Fruit fly (Drosophila melanogaster) whole organism, embryonic: Measurements from ENCODE around the gene CG42390.

Experiments
- Antp ChIP-seq: fragments of 200-800 bp; sonication (Bioruptor generic); optimal IDR thresholded peaks from 3 replicates; lab custom pipeline; 2016; ENCODE audit warnings: missing biosample characterization, missing genetic modification characterization
- Atf-2 ChIP-seq: fragments of 200-800 bp; sonication (Bioruptor generic); optimal IDR thresholded peaks from 2 replicates; lab custom pipeline; 2016; ENCODE audit warnings: missing biosample characterization, missing genetic modification characterization
- Bgb ChIP-seq: fragments of 200-800 bp; sonication (Bioruptor generic); IDR thresholded peaks from 2 replicates; pipeline ENCODE4 v1.3.6; 2022; ENCODE audit warnings: missing biosample characterization, missing genetic modification characterization; ENCODE audit not compliant: partially characterized antibody
- CG10431 ChIP-seq: fragments of 200-800 bp; sonication (Bioruptor generic); optimal IDR thresholded peaks from 3 replicates; lab custom pipeline; 2018; ENCODE audit warnings: missing biosample characterization, mild to moderate bottlenecking, missing genetic modification characterization
- CG10654 ChIP-seq: fragments of 200-800 bp; sonication (Bioruptor generic); optimal IDR thresholded peaks from 2 replicates; lab custom pipeline; 2016; ENCODE audit warnings: missing biosample characterization, missing genetic modification characterization
- CG12391 ChIP-seq: fragments of 200-800 bp; sonication (Bioruptor generic); optimal IDR thresholded peaks from 3 replicates; lab custom pipeline; 2018; ENCODE audit warnings: missing biosample characterization, mild to moderate bottlenecking, missing genetic modification characterization, moderate library complexity
- CG12769 ChIP-seq: fragments of 200-800 bp; sonication (Bioruptor generic); optimal IDR thresholded peaks from 2 replicates; lab custom pipeline; 2019; ENCODE audit warnings: missing biosample characterization, mild to moderate bottlenecking, missing genetic modification characterization, moderate library complexity
- CG15601 ChIP-seq: fragments of 200-800 bp; sonication (Bioruptor generic); optimal IDR thresholded peaks from 3 replicates; lab custom pipeline; 2019; ENCODE audit warnings: missing biosample characterization, mild to moderate bottlenecking, missing genetic modification characterization, moderate library complexity
- CG34376 ChIP-seq: fragments of 200-800 bp; sonication (Bioruptor generic); optimal IDR thresholded peaks from 2 replicates; lab custom pipeline; 2018; ENCODE audit warnings: missing biosample characterization, mild to moderate bottlenecking, missing genetic modification characterization
- CG8765 ChIP-seq: fragments of 200-800 bp; sonication (Bioruptor generic); IDR thresholded peaks from 2 replicates; pipeline ENCODE4 v1.3.6; 2022; ENCODE audit warnings: missing biosample characterization, missing genetic modification characterization
- CkIIα-i1 ChIP-seq: fragments of 200-800 bp; sonication (Bioruptor generic); IDR thresholded peaks from 2 replicates; pipeline ENCODE4 v1.3.6; 2022; ENCODE audit warnings: missing biosample characterization, missing genetic modification characterization
- Dref ChIP-seq: fragments of 200-800 bp; sonication (Bioruptor generic); IDR thresholded peaks from 2 replicates; pipeline ENCODE4 v1.3.6; 2022; ENCODE audit warnings: missing biosample characterization, missing genetic modification characterization
- E2f1 ChIP-seq: fragments of 200-800 bp; sonication (Bioruptor generic); IDR thresholded peaks from 2 replicates; pipeline ENCODE4 v1.3.6; 2022; ENCODE audit warnings: missing biosample characterization, missing genetic modification characterization
- HLH4C ChIP-seq: fragments of 200-800 bp; sonication (Bioruptor generic); IDR thresholded peaks from 3 replicates; pipeline ENCODE4 v1.3.6; 2022; ENCODE audit warnings: missing biosample characterization, missing genetic modification characterization; ENCODE audit not compliant: partially characterized antibody
- Hmx ChIP-seq: fragments of 200-800 bp; sonication (Bioruptor generic); optimal IDR thresholded peaks from 2 replicates; lab custom pipeline; 2016; ENCODE audit warnings: missing biosample characterization, missing genetic modification characterization
- Kr ChIP-seq: fragments of 200-800 bp; sonication (Bioruptor generic); optimal IDR thresholded peaks from 2 replicates; lab custom pipeline; 2017; ENCODE audit warnings: missing biosample characterization, mild to moderate bottlenecking, missing genetic modification characterization
- Meics ChIP-seq: fragments of 200-800 bp; sonication (Bioruptor generic); optimal IDR thresholded peaks from 2 replicates; lab custom pipeline; 2017; ENCODE audit warnings: missing biosample characterization, mild to moderate bottlenecking, missing genetic modification characterization
- Mrtf ChIP-seq: fragments of 200-800 bp; sonication (Bioruptor generic); IDR thresholded peaks from 3 replicates; pipeline ENCODE4 v1.3.6; 2022; ENCODE audit warnings: missing biosample characterization, missing genetic modification characterization
- Ravus ChIP-seq: fragments of 200-800 bp; sonication (Bioruptor generic); IDR thresholded peaks from 2 replicates; pipeline ENCODE4 v1.3.6; 2022; ENCODE audit warnings: missing biosample characterization, missing genetic modification characterization
- Rfx ChIP-seq: fragments of 200-800 bp; sonication (Bioruptor generic); IDR thresholded peaks from 2 replicates; pipeline ENCODE4 v1.3.6; 2022; ENCODE audit warnings: missing biosample characterization, missing genetic modification characterization
- Sox100B ChIP-seq: fragments of 200-800 bp; sonication (Bioruptor generic); optimal IDR thresholded peaks from 3 replicates; lab custom pipeline; 2018; ENCODE audit warnings: missing biosample characterization, mild to moderate bottlenecking, missing genetic modification characterization
- Sry-β ChIP-seq: fragments of 200-800 bp; sonication (Bioruptor generic); optimal IDR thresholded peaks from 2 replicates; lab custom pipeline; 2018; ENCODE audit warnings: missing biosample characterization, mild to moderate bottlenecking, missing genetic modification characterization, moderate library complexity
- Sry-δ ChIP-seq: fragments of 200-800 bp; sonication (Bioruptor generic); optimal IDR thresholded peaks from 2 replicates; lab custom pipeline; 2016; ENCODE audit warnings: missing biosample characterization, missing genetic modification characterization
- Trl ChIP-seq, 3 experiments: fragments of >200 bp in 2 of 3; fragments of 200-800 bp in 1 of 3; sonication (Bioruptor generic) in 1 of 3; optimal IDR thresholded peaks; 2 replicates in 1 of 3; 3 replicates in 2 of 3; lab custom pipeline; 2016 to 2017; ENCODE audit warnings: missing biosample characterization in 1 of 3, missing genetic modification characterization in 1 of 3
- Xrp1 ChIP-seq: fragments of 200-800 bp; sonication (Bioruptor generic); IDR thresholded peaks from 2 replicates; pipeline ENCODE4 v1.3.6; 2022; ENCODE audit warnings: missing biosample characterization, missing genetic modification characterization
- YL-1 ChIP-seq: fragments of 200-800 bp; sonication (Bioruptor generic); optimal IDR thresholded peaks from 3 replicates; lab custom pipeline; 2017; ENCODE audit warnings: missing biosample characterization, mild to moderate bottlenecking, missing genetic modification characterization
- chinmo ChIP-seq: fragments of 200-800 bp; sonication (Bioruptor generic); IDR thresholded peaks from 4 replicates; pipeline ENCODE4 v1.3.6; 2022; ENCODE audit warnings: missing biosample characterization, missing genetic modification characterization; ENCODE audit not compliant: partially characterized antibody
- dan ChIP-seq: fragments of 200-800 bp; sonication (Bioruptor generic); IDR thresholded peaks from 2 replicates; pipeline ENCODE4 v1.3.6; 2022; ENCODE audit warnings: missing biosample characterization, missing genetic modification characterization
- dimm ChIP-seq: fragments of 200-800 bp; sonication (Bioruptor generic); IDR thresholded peaks from 2 replicates; pipeline ENCODE4 v1.3.6; 2022; ENCODE audit warnings: missing biosample characterization, missing genetic modification characterization
- dmrt11E ChIP-seq: fragments of 200-800 bp; sonication (Bioruptor generic); optimal IDR thresholded peaks from 3 replicates; lab custom pipeline; 2018; ENCODE audit warnings: missing biosample characterization, mild to moderate bottlenecking, missing genetic modification characterization, moderate library complexity
- en ChIP-seq: fragments of 200-800 bp; sonication (Bioruptor generic); optimal IDR thresholded peaks from 2 replicates; lab custom pipeline; 2016; ENCODE audit warnings: missing biosample characterization, missing genetic modification characterization
- ewg ChIP-seq: fragments of 200-800 bp; sonication (Bioruptor generic); optimal IDR thresholded peaks from 3 replicates; lab custom pipeline; 2017; ENCODE audit warnings: mild to moderate bottlenecking, missing biosample characterization, missing genetic modification reagents, missing genetic modification characterization
- fru ChIP-seq: fragments of >200 bp; optimal IDR thresholded peaks from 2 replicates; lab custom pipeline; 2017
- ftz-f1 ChIP-seq: fragments of 200-800 bp; sonication (Bioruptor generic); optimal IDR thresholded peaks from 2 replicates; lab custom pipeline; 2016; ENCODE audit warnings: missing biosample characterization, missing genetic modification characterization
- fu2 ChIP-seq: fragments of 200-800 bp; sonication (Bioruptor generic); optimal IDR thresholded peaks from 2 replicates; lab custom pipeline; 2016; ENCODE audit warnings: missing biosample characterization, missing genetic modification characterization
- gce ChIP-seq: fragments of 200-800 bp; sonication (Bioruptor generic); IDR thresholded peaks from 3 replicates; pipeline ENCODE4 v1.3.6; 2022; ENCODE audit warnings: missing biosample characterization, missing genetic modification characterization
- gfzf ChIP-seq: fragments of 200-800 bp; sonication (Bioruptor generic); optimal IDR thresholded peaks from 2 replicates; lab custom pipeline; 2016; ENCODE audit warnings: missing biosample characterization, mild to moderate bottlenecking, missing genetic modification characterization, moderate library complexity
- hth ChIP-seq: fragments of >200 bp; optimal IDR thresholded peaks from 2 replicates; lab custom pipeline; 2017; ENCODE audit warnings: inconsistent platforms
- inv ChIP-seq: fragments of 200-800 bp; sonication (Bioruptor generic); IDR thresholded peaks from 2 replicates; pipeline ENCODE4 v1.3.6; 2022; ENCODE audit warnings: missing biosample characterization, missing genetic modification characterization; ENCODE audit not compliant: partially characterized antibody
- onecut ChIP-seq: fragments of 200-800 bp; sonication (Bioruptor generic); IDR thresholded peaks from 2 replicates; pipeline ENCODE4 v1.3.6; 2022; ENCODE audit warnings: missing biosample characterization, missing genetic modification characterization
- otp ChIP-seq: fragments of 200-800 bp; sonication (Bioruptor generic); IDR thresholded peaks from 3 replicates; pipeline ENCODE4, ENCODE4 v1.3.6; 2022; ENCODE audit warnings: missing biosample characterization, missing genetic modification characterization
- pan ChIP-seq, 4 experiments: fragments of >200 bp in 3 of 4; fragments of 200-800 bp in 1 of 4; sonication (Bioruptor generic) in 1 of 4; optimal IDR thresholded peaks in 3 of 4; IDR thresholded peaks in 1 of 4; 2 replicates each; pipeline versions ENCODE4 v1.3.6 to Lab custom; 2017 to 2022; ENCODE audit warnings: missing biosample characterization in 2 of 4, missing genetic modification characterization in 2 of 4, mixed read lengths in 1 of 4
- phol ChIP-seq: fragments of 200-800 bp; sonication (Bioruptor generic); optimal IDR thresholded peaks from 3 replicates; lab custom pipeline; 2018; ENCODE audit warnings: missing biosample characterization, mild to moderate bottlenecking, missing genetic modification characterization, moderate library complexity
- pnt ChIP-seq: fragments of 200-800 bp; sonication (Bioruptor generic); optimal IDR thresholded peaks from 3 replicates; lab custom pipeline; 2016; ENCODE audit warnings: missing biosample characterization, missing genetic modification characterization
- ssp ChIP-seq: fragments of 200-800 bp; sonication (Bioruptor generic); IDR thresholded peaks from 2 replicates; pipeline ENCODE4 v1.3.6; 2022; ENCODE audit warnings: missing biosample characterization, missing genetic modification characterization
- tll ChIP-seq, 2 experiments: fragments of 200-800 bp in 1 of 2; fragments of >200 bp in 1 of 2; sonication (Bioruptor generic) in 1 of 2; optimal IDR thresholded peaks; 2 replicates each; lab custom pipeline; 2017 to 2019; ENCODE audit warnings: missing biosample characterization in 2 of 2, missing genetic modification characterization in 2 of 2, mild to moderate bottlenecking in 1 of 2, moderate library complexity in 1 of 2
- trh ChIP-seq: fragments of 200-800 bp; sonication (Bioruptor generic); optimal IDR thresholded peaks from 2 replicates; lab custom pipeline; 2016; ENCODE audit warnings: missing biosample characterization, missing genetic modification characterization

CG42390 gene

dm6 chr3R:22145425-22146411 lies 25.9 kb downstream of the CG42390 start (continued):
- TF ChIP-seq CkIIα-i1 (GFP tag; lab: Robert Waterston, UW) (no peak), HLH4C (GFP tag; lab: Robert Waterston, UW) (no peak), YL-1 (peak; percentile 3), fru (lab: Kevin White, UChicago) (no peak), Mrtf (GFP tag; lab: Robert Waterston, UW) (peak; percentile 60; the same call in 1 of the 3 replicates), Trl (optimal IDR thresholded peaks at IDR 0.05; lab: Kevin White, UChicago) (no peak), Trl (GFP tag; optimal IDR thresholded peaks at IDR 0.05; lab: Kevin White, UChicago) (peak; percentile 73), CG15601 (tag; lab: Kevin White, UChicago) (peak; percentile 84), Rfx (peak; percentile 28; the same call in 1 of the 2 replicates), Antp (GFP tag; lab: Kevin White, UChicago) (peak; percentile 76), gfzf (no peak), Xrp1 (GFP tag; lab: Robert Waterston, UW) (peak; percentile 93), Kr (GFP tag; lab: Kevin White, UChicago) (peak; percentile 92), hth (lab: Kevin White, UChicago) (no peak), Bgb (GFP tag; lab: Robert Waterston, UW) (no peak), otp (GFP tag; lab: Robert Waterston, UW) (peak; percentile 86), CG8765 (GFP tag; lab: Robert Waterston, UW) (peak; percentile 81), Meics (GFP tag; lab: Kevin White, UChicago) (peak; percentile 60), gce (GFP tag; lab: Robert Waterston, UW) (peak; percentile 78; the same call in 1 of the 3 replicates), trh (GFP tag; lab: Kevin White, UChicago) (peak; percentile 12), CG34376 (GFP tag; lab: Kevin White, UChicago) (no peak), pnt (GFP tag; lab: Kevin White, UChicago) (peak; percentile 78), fu2 (GFP tag; lab: Kevin White, UChicago) (no peak), inv (GFP tag; lab: Robert Waterston, UW) (no peak), Hmx (GFP tag; lab: Kevin White, UChicago) (peak; percentile 38), phol (tag; lab: Kevin White, UChicago) (peak; percentile 85), Atf-2 (GFP tag; lab: Kevin White, UChicago) (peak; percentile 35), Ravus (peak; percentile 28), en (GFP tag; lab: Kevin White, UChicago) (peak; percentile 51), E2f1 (GFP tag; lab: Robert Waterston, UW) (peak; percentile 84), dan (peak; percentile 65), Sry-β (peak; percentile 21), CG12391 (tag; lab: Kevin White, UChicago) (peak; percentile 80), CG10654 (peak; percentile 63), dimm (GFP tag; lab: Robert Waterston, UW) (peak; percentile 64), ftz-f1 (no peak), Sry-δ (GFP tag; lab: Kevin White, UChicago) (peak; percentile 2), tll (GFP tag; optimal IDR thresholded peaks at IDR 0.05; lab: Kevin White, UChicago) (peak in 1 of 2 experiments; percentile 81), Dref (GFP tag; lab: Robert Waterston, UW) (no peak), ssp (peak; percentile 81), onecut (GFP tag; lab: Robert Waterston, UW) (peak; percentile 70), ewg (GFP tag; lab: Kevin White, UChicago) (peak; percentile 66), pan (optimal IDR thresholded peaks at IDR 0.05; lab: Kevin White, UChicago) (no peak), pan (GFP tag; optimal IDR thresholded peaks at IDR 0.05 in 1 of 2, IDR thresholded peaks at IDR 0.05 in 1 of 2) (peak in 1 of 2 experiments; percentile 81), Sox100B (GFP tag; lab: Kevin White, UChicago) (peak; percentile 75), chinmo (GFP tag; lab: Robert Waterston, UW) (no peak), CG10431 (GFP tag; lab: Kevin White, UChicago) (peak; percentile 72), CG12769 (tag; lab: Kevin White, UChicago) (peak; percentile 10), dmrt11E (tag; lab: Kevin White, UChicago) (peak; percentile 87)
